Fruit fly (Drosophila melanogaster) S2 (cell line): ENCODE results near the gene CG13896.

Source experiments
- CG8478 ChIP-seq: fragments of >200 bp; optimal IDR thresholded peaks from 2 replicates; lab custom pipeline; 2018
- CTCF ChIP-seq, 2 experiments: fragments of >200 bp; optimal IDR thresholded peaks; 2 replicates each; lab custom pipeline; 2018

dm6 chr3L:710345-710822 is 1.3 kb downstream of the CG13896 start, which contains the start of gene CkIIalpha-i3:
- TF ChIP-seq CG8478 = no peak
- TF ChIP-seq CTCF (optimal IDR thresholded peaks at IDR 0.05; lab: Kevin White, UChicago) = peak; percentile 36 to 57
